Fruit fly (Drosophila melanogaster) whole organism, embryonic: ENCODE measurements around the gene Lsp1alpha.

ENCODE experiments used
- Asciz ChIP-seq: fragments of 200-800 bp; sonication (Bioruptor generic); optimal IDR thresholded peaks from 2 replicates; lab custom pipeline; 2017; ENCODE audit warnings: missing biosample characterization, mild to moderate bottlenecking, missing genetic modification characterization, missing genetic modification reagents
- Atf-2 ChIP-seq: fragments of 200-800 bp; sonication (Bioruptor generic); optimal IDR thresholded peaks from 2 replicates; lab custom pipeline; 2016; ENCODE audit warnings: missing biosample characterization, missing genetic modification characterization
- Atf3 ChIP-seq: fragments of 200-800 bp; sonication (Bioruptor generic); optimal IDR thresholded peaks from 3 replicates; lab custom pipeline; 2016; ENCODE audit warnings: missing biosample characterization, missing genetic modification characterization
- BEAF-32 ChIP-seq: fragments of 200-800 bp; sonication (Bioruptor generic); optimal IDR thresholded peaks from 3 replicates; lab custom pipeline; 2017; ENCODE audit warnings: missing biosample characterization, missing genetic modification characterization, mild to moderate bottlenecking, moderate library complexity, missing genetic modification reagents
- CG10209 ChIP-seq: fragments of 200-800 bp; sonication (Bioruptor generic); optimal IDR thresholded peaks from 3 replicates; lab custom pipeline; 2017; ENCODE audit warnings: missing biosample characterization, mild to moderate bottlenecking, missing genetic modification characterization, missing genetic modification reagents
- CG10565 ChIP-seq: fragments of 200-800 bp; sonication (Bioruptor generic); optimal IDR thresholded peaks from 3 replicates; lab custom pipeline; 2016; ENCODE audit warnings: missing biosample characterization, mild to moderate bottlenecking, missing genetic modification characterization
- CG11696 ChIP-seq: fragments of 200-800 bp; sonication (Bioruptor generic); IDR thresholded peaks from 2 replicates; pipeline ENCODE4 v1.3.6; 2022; ENCODE audit warnings: missing biosample characterization, missing genetic modification characterization
- CG12236 ChIP-seq: fragments of 200-800 bp; sonication (Bioruptor generic); optimal IDR thresholded peaks from 2 replicates; lab custom pipeline; 2016; ENCODE audit warnings: missing biosample characterization, missing genetic modification characterization
- CG12744 ChIP-seq: fragments of 200-800 bp; sonication (Bioruptor generic); optimal IDR thresholded peaks from 2 replicates; lab custom pipeline; 2016; ENCODE audit warnings: missing biosample characterization, missing genetic modification characterization
- CG13123 ChIP-seq: fragments of 200-800 bp; sonication (Bioruptor generic); optimal IDR thresholded peaks from 2 replicates; lab custom pipeline; 2016; ENCODE audit warnings: missing biosample characterization, missing genetic modification characterization
- CG1529 ChIP-seq: fragments of 200-800 bp; sonication (Bioruptor generic); optimal IDR thresholded peaks from 3 replicates; lab custom pipeline; 2018; ENCODE audit warnings: missing biosample characterization, missing genetic modification characterization
- CG15696 ChIP-seq: fragments of 200-800 bp; sonication (Bioruptor generic); optimal IDR thresholded peaks from 2 replicates; lab custom pipeline; 2019; ENCODE audit warnings: missing biosample characterization, mild to moderate bottlenecking, missing genetic modification characterization, moderate library complexity
- CG1602 ChIP-seq: fragments of 200-800 bp; sonication (Bioruptor generic); optimal IDR thresholded peaks from 3 replicates; lab custom pipeline; 2016; ENCODE audit warnings: missing biosample characterization, missing genetic modification characterization
- CG18599 ChIP-seq: fragments of 200-800 bp; sonication (Bioruptor generic); optimal IDR thresholded peaks from 3 replicates; lab custom pipeline; 2017; ENCODE audit warnings: missing biosample characterization, missing genetic modification characterization, mild to moderate bottlenecking, moderate library complexity, missing genetic modification reagents
- CG3065 ChIP-seq: fragments of 200-800 bp; sonication (Bioruptor generic); optimal IDR thresholded peaks from 2 replicates; lab custom pipeline; 2016; ENCODE audit warnings: missing biosample characterization, missing genetic modification characterization
- CG3726 ChIP-seq: fragments of 200-800 bp; sonication (Bioruptor generic); IDR thresholded peaks from 3 replicates; pipeline ENCODE4, ENCODE4 v1.3.6; 2022; ENCODE audit warnings: missing biosample characterization, missing genetic modification characterization
- CG6272 ChIP-seq: fragments of 200-800 bp; sonication (Bioruptor generic); IDR thresholded peaks from 2 replicates; pipeline ENCODE4 v1.3.6; 2022; ENCODE audit warnings: missing biosample characterization, missing genetic modification characterization
- CG7745 ChIP-seq: fragments of 200-800 bp; sonication (Bioruptor generic); optimal IDR thresholded peaks from 2 replicates; lab custom pipeline; 2018; ENCODE audit warnings: missing biosample characterization, mild to moderate bottlenecking, missing genetic modification characterization, moderate library complexity
- CG9817 ChIP-seq: fragments of 200-800 bp; sonication (Bioruptor generic); optimal IDR thresholded peaks from 2 replicates; lab custom pipeline; 2018; ENCODE audit warnings: missing biosample characterization, mild to moderate bottlenecking, missing genetic modification characterization, moderate library complexity
- Camta ChIP-seq: fragments of 200-800 bp; sonication (Bioruptor generic); optimal IDR thresholded peaks from 2 replicates; lab custom pipeline; 2016; ENCODE audit warnings: missing biosample characterization, missing genetic modification characterization
- Chrac-16 ChIP-seq: fragments of 200-800 bp; sonication (Bioruptor generic); optimal IDR thresholded peaks from 3 replicates; lab custom pipeline; 2016; ENCODE audit warnings: missing biosample characterization, missing genetic modification characterization
- D19A ChIP-seq: fragments of 200-800 bp; optimal IDR thresholded peaks from 3 replicates; lab custom pipeline; 2019; ENCODE audit warnings: missing biosample characterization, mild to moderate bottlenecking, missing genetic modification characterization, moderate library complexity
- Dek ChIP-seq: fragments of 200-800 bp; sonication (Bioruptor generic); optimal IDR thresholded peaks from 3 replicates; lab custom pipeline; 2019; ENCODE audit warnings: missing biosample characterization, mild to moderate bottlenecking, missing genetic modification characterization, moderate library complexity
- Dref ChIP-seq: fragments of 200-800 bp; sonication (Bioruptor generic); IDR thresholded peaks from 2 replicates; pipeline ENCODE4 v1.3.6; 2022; ENCODE audit warnings: missing biosample characterization, missing genetic modification characterization
- Ets97D ChIP-seq: fragments of 200-800 bp; sonication (Bioruptor generic); optimal IDR thresholded peaks from 3 replicates; lab custom pipeline; 2016; ENCODE audit warnings: missing biosample characterization, missing genetic modification characterization
- Hr78 ChIP-seq, 2 experiments: fragments of 200-800 bp in 1 of 2; fragments of >200 bp in 1 of 2; sonication (Bioruptor generic) in 1 of 2; optimal IDR thresholded peaks; 2 replicates each; lab custom pipeline; 2017 to 2019; ENCODE audit warnings: missing biosample characterization in 2 of 2, missing genetic modification characterization in 2 of 2, mild to moderate bottlenecking in 1 of 2, moderate library complexity in 1 of 2
- Lhr ChIP-seq: fragments of 200-800 bp; sonication (Bioruptor generic); optimal IDR thresholded peaks from 3 replicates; lab custom pipeline; 2017; ENCODE audit warnings: mild to moderate bottlenecking, missing biosample characterization, missing genetic modification reagents, missing genetic modification characterization
- Lpt ChIP-seq: fragments of >200 bp; optimal IDR thresholded peaks from 2 replicates; lab custom pipeline; 2018; ENCODE audit warnings: missing biosample characterization, missing genetic modification characterization
- MESR4 ChIP-seq: fragments of 200-800 bp; sonication (Bioruptor generic); optimal IDR thresholded peaks from 2 replicates; lab custom pipeline; 2018; ENCODE audit warnings: missing biosample characterization, mild to moderate bottlenecking, missing genetic modification characterization, moderate library complexity
- NC2α ChIP-seq: fragments of 200-800 bp; sonication (Bioruptor generic); optimal IDR thresholded peaks from 2 replicates; lab custom pipeline; 2016; ENCODE audit warnings: missing biosample characterization, missing genetic modification characterization
- NC2β ChIP-seq: fragments of 200-800 bp; sonication (Bioruptor generic); optimal IDR thresholded peaks from 2 replicates; lab custom pipeline; 2016; ENCODE audit warnings: missing biosample characterization, missing genetic modification characterization
- NK7.1 ChIP-seq: fragments of 200-800 bp; sonication (Bioruptor generic); optimal IDR thresholded peaks from 3 replicates; lab custom pipeline; 2016; ENCODE audit warnings: missing biosample characterization, missing genetic modification characterization
- Sin3A ChIP-seq: fragments of >200 bp; optimal IDR thresholded peaks from 2 replicates; lab custom pipeline; 2018
- ap ChIP-seq: fragments of 200-800 bp; sonication (Bioruptor generic); IDR thresholded peaks from 2 replicates; pipeline ENCODE4 v1.3.6; 2022; ENCODE audit warnings: missing biosample characterization, missing genetic modification characterization
- chinmo ChIP-seq: fragments of 200-800 bp; sonication (Bioruptor generic); IDR thresholded peaks from 4 replicates; pipeline ENCODE4 v1.3.6; 2022; ENCODE audit warnings: missing biosample characterization, missing genetic modification characterization; ENCODE audit not compliant: partially characterized antibody
- danr ChIP-seq: fragments of 200-800 bp; sonication (Bioruptor generic); IDR thresholded peaks from 2 replicates; pipeline ENCODE4 v1.3.6; 2022; ENCODE audit warnings: missing biosample characterization, missing genetic modification characterization
- grn ChIP-seq: fragments of 200-800 bp; sonication (Bioruptor generic); optimal IDR thresholded peaks from 3 replicates; lab custom pipeline; 2017; ENCODE audit warnings: missing biosample characterization, missing genetic modification characterization
- gsb-n ChIP-seq: fragments of 200-800 bp; sonication (Bioruptor generic); optimal IDR thresholded peaks from 3 replicates; lab custom pipeline; 2018; ENCODE audit warnings: missing biosample characterization, mild to moderate bottlenecking, missing genetic modification characterization
- lilli ChIP-seq: fragments of 200-800 bp; sonication (Bioruptor generic); optimal IDR thresholded peaks from 3 replicates; lab custom pipeline; 2016; ENCODE audit warnings: missing biosample characterization, missing genetic modification characterization
- nmo ChIP-seq: fragments of 200-800 bp; sonication (Bioruptor generic); optimal IDR thresholded peaks from 2 replicates; lab custom pipeline; 2018; ENCODE audit warnings: missing biosample characterization, mild to moderate bottlenecking, missing genetic modification characterization, moderate library complexity
- rib ChIP-seq: fragments of 200-800 bp; sonication (Bioruptor generic); IDR thresholded peaks from 2 replicates; pipeline ENCODE4 v1.3.6; 2022; ENCODE audit warnings: missing biosample characterization, missing genetic modification characterization
- sim ChIP-seq: fragments of 200-800 bp; sonication (Bioruptor generic); IDR thresholded peaks from 2 replicates; pipeline ENCODE4 v1.3.6; 2022; ENCODE audit warnings: missing biosample characterization, missing genetic modification characterization
- sob ChIP-seq: fragments of 200-800 bp; sonication (Bioruptor generic); IDR thresholded peaks from 2 replicates; pipeline ENCODE4 v1.3.6; 2022; ENCODE audit warnings: missing biosample characterization, missing genetic modification characterization
- trh ChIP-seq: fragments of 200-800 bp; sonication (Bioruptor generic); optimal IDR thresholded peaks from 2 replicates; lab custom pipeline; 2016; ENCODE audit warnings: missing biosample characterization, missing genetic modification characterization
- tup ChIP-seq: fragments of 200-800 bp; sonication (Bioruptor generic); optimal IDR thresholded peaks from 2 replicates; lab custom pipeline; 2016; ENCODE audit warnings: missing biosample characterization, mild to moderate bottlenecking, missing genetic modification characterization, moderate library complexity
- vfl ChIP-seq: fragments of 200-800 bp; sonication (Bioruptor generic); optimal IDR thresholded peaks from 2 replicates; lab custom pipeline; 2016; ENCODE audit warnings: missing biosample characterization, missing genetic modification characterization
- vnd ChIP-seq: fragments of 200-800 bp; sonication (Bioruptor generic); IDR thresholded peaks from 3 replicates; pipeline ENCODE4 v1.3.6; 2022; ENCODE audit warnings: missing biosample characterization, missing genetic modification characterization; ENCODE audit not compliant: partially characterized antibody
- wdn ChIP-seq: fragments of 200-800 bp; sonication (Bioruptor generic); IDR thresholded peaks from 2 replicates; pipeline ENCODE4 v1.3.6; 2022; ENCODE audit warnings: missing biosample characterization, missing genetic modification characterization
- zen2 ChIP-seq: fragments of 200-800 bp; sonication (Bioruptor generic); IDR thresholded peaks from 3 replicates; pipeline ENCODE4 v1.3.6; 2022; ENCODE audit warnings: missing biosample characterization, missing genetic modification characterization; ENCODE audit not compliant: partially characterized antibody
- zf30C ChIP-seq: fragments of 200-800 bp; sonication (Bioruptor generic); optimal IDR thresholded peaks from 3 replicates; lab custom pipeline; 2018; ENCODE audit warnings: missing biosample characterization, mild to moderate bottlenecking, missing genetic modification characterization

Lsp1alpha gene

DNA sequence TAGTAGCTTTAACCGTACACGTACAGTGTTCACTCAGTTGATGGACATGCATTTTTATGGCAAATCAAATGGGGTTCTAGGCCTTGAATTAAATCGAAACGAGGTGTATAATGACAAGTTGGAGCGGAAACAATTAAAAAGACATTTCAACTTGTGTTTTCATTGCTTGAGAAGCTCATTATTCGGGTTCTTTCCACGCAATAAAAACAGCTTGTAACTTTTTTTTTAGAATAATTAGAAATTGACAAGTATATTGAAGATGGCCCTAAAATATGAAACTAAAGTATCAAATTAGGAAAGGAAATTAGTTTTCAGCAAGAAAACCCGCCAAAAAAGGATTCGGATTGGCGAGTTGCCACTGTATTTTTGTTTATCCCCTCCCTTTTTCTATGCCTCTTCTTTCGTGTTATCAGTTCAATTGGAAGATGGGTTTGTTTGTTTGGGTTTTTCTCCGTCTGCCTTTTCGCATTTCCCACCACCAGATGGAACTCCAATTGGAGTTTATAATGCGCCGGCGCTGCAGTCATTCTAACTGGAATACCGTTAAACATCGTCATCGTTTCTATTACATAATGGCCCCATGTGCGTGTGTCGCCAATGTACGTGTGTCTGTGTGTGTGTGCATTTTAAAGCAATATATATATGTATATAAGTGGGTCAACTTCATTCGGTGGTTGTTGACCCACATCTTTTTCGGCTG, 23.4 kb upstream of the Lsp1alpha start (continued):
- TF ChIP-seq rib (GFP tag; lab: Robert Waterston, UW) (no peak), ap (GFP tag; lab: Robert Waterston, UW) (0 out of 2 replicates have a peak, but pooled peaks have one; percentile 23), Ets97D (GFP tag; lab: Kevin White, UChicago) (no peak), chinmo (GFP tag; lab: Robert Waterston, UW) (no peak), CG9817 (peak; percentile 39), trh (GFP tag; lab: Kevin White, UChicago) (no peak), vfl (no peak), vnd (GFP tag; lab: Robert Waterston, UW) (0 out of 3 replicates have a peak, but pooled peaks have one; percentile 37), tup (no peak), lilli (GFP tag; lab: Kevin White, UChicago) (peak; percentile 50), Sin3A (lab: Kevin White, UChicago) (no peak), CG12744 (peak; percentile 19), Dek (tag; lab: Kevin White, UChicago) (no peak), grn (GFP tag; lab: Kevin White, UChicago) (no peak), nmo (GFP tag; lab: Kevin White, UChicago) (peak; percentile 58), Lhr (GFP tag; lab: Kevin White, UChicago) (no peak), CG11696 (GFP tag; lab: Robert Waterston, UW) (no peak), CG3726 (no peak), Atf-2 (GFP tag; lab: Kevin White, UChicago) (peak; percentile 41), Chrac-16 (GFP tag; lab: Kevin White, UChicago) (peak; percentile 29), Dref (GFP tag; lab: Robert Waterston, UW) (no peak), CG18599 (GFP tag; lab: Kevin White, UChicago) (peak; percentile 65), sim (GFP tag; lab: Robert Waterston, UW) (no peak), zen2 (GFP tag; lab: Robert Waterston, UW) (no peak), MESR4 (no peak), NK7.1 (GFP tag; lab: Kevin White, UChicago) (no peak), CG1602 (peak; percentile 38), NC2α (GFP tag; lab: Kevin White, UChicago) (no peak), zf30C (GFP tag; lab: Kevin White, UChicago) (no peak), Hr78 (GFP tag; optimal IDR thresholded peaks at IDR 0.05; lab: Kevin White, UChicago) (no peak), CG7745 (tag; lab: Kevin White, UChicago) (no peak), Camta (GFP tag; lab: Kevin White, UChicago) (no peak), Lpt (GFP tag; lab: Kevin White, UChicago) (no peak), CG15696 (no peak), danr (GFP tag; lab: Robert Waterston, UW) (no peak), CG13123 (no peak), CG12236 (GFP tag; lab: Kevin White, UChicago) (no peak), NC2β (GFP tag; lab: Kevin White, UChicago) (no peak), CG1529 (GFP tag; lab: Kevin White, UChicago) (peak; percentile 43), CG10565 (GFP tag; lab: Kevin White, UChicago) (no peak), sob (GFP tag; lab: Robert Waterston, UW) (no peak), Asciz (GFP tag; lab: Kevin White, UChicago) (no peak), BEAF-32 (GFP tag; lab: Kevin White, UChicago) (no peak), Atf3 (GFP tag; lab: Kevin White, UChicago) (no peak), gsb-n (tag; lab: Kevin White, UChicago) (no peak), D19A (peak; percentile 47), CG6272 (GFP tag; lab: Robert Waterston, UW) (no peak), CG3065 (no peak), CG10209 (GFP tag; lab: Kevin White, UChicago) (peak; percentile 46), wdn (GFP tag; lab: Robert Waterston, UW) (no peak)
